Worm (Caenorhabditis elegans): Measurements from ENCODE around the gene pudl-1.

DNA sequence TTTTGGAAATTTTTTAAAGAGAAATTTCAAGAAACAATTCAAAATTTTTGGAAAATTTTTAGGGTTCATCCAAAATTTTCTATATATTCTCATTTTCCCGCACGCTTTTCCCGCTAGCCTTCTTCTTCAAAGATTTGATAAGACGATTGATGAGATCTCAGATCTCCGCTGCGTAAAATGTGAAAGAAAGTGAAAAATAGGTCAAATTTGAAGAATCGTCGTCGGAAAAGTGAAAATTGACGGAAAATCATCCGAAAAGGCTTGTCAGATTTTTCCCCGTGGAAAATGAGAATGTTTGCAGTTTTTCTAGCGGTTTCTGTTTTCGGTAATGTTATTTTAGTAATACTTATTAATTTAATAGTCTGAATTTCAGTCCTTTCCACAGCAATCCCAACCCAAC, 23.5 kb upstream of the pudl-1 start, which contains the start of gene Y54G2A.76:
- no peak for TF ChIP-seq pha-4 (tag; optimal IDR thresholded peaks at IDR 0.05)
- no peak for TF ChIP-seq nhr-76 (tag; optimal IDR thresholded peaks at IDR 0.05)
- TF ChIP-seq elt-3 (tag; optimal IDR thresholded peaks at IDR 0.05) = no peak
- no peak for TF ChIP-seq drap-1 (GFP tag; optimal IDR thresholded peaks at IDR 0.05)
- TF ChIP-seq cnd-1 (tag; optimal IDR thresholded peaks at IDR 0.05) = no peak
- TF ChIP-seq unc-62 (GFP tag; optimal IDR thresholded peaks at IDR 0.05) = no peak
- TF ChIP-seq nhr-237 (tag; optimal IDR thresholded peaks at IDR 0.05) = no peak
- TF ChIP-seq ceh-43 (GFP tag; optimal IDR thresholded peaks at IDR 0.05) = no peak
- TF ChIP-seq nhr-28 (tag; optimal IDR thresholded peaks at IDR 0.05) = no peak
- no peak for TF ChIP-seq sptf-1 (tag; optimal IDR thresholded peaks at IDR 0.05)
- no peak for TF ChIP-seq ces-1 (GFP tag; optimal IDR thresholded peaks at IDR 0.05)
- TF ChIP-seq zip-8 (tag; optimal IDR thresholded peaks at IDR 0.05) = no peak

All from whole organism, mixed stage, embryonic.